Fruit fly (Drosophila melanogaster) whole organism, embryonic: ENCODE results near the gene Sec24CD.

Experiments used
- Aef1 ChIP-seq: fragments of 200-800 bp; sonication (Bioruptor generic); IDR thresholded peaks from 3 replicates; pipeline ENCODE4 v1.3.6; 2022; ENCODE audit warnings: missing biosample characterization, missing genetic modification characterization
- CG13424 ChIP-seq: fragments of 200-800 bp; sonication (Bioruptor generic); optimal IDR thresholded peaks from 2 replicates; lab custom pipeline; 2019; ENCODE audit warnings: missing biosample characterization, mild to moderate bottlenecking, missing genetic modification characterization, moderate library complexity
- CG7987 ChIP-seq: fragments of 200-800 bp; sonication (Bioruptor generic); optimal IDR thresholded peaks from 2 replicates; lab custom pipeline; 2018; ENCODE audit warnings: missing biosample characterization, mild to moderate bottlenecking, missing genetic modification characterization, moderate library complexity
- CG9817 ChIP-seq: fragments of 200-800 bp; sonication (Bioruptor generic); optimal IDR thresholded peaks from 2 replicates; lab custom pipeline; 2018; ENCODE audit warnings: missing biosample characterization, mild to moderate bottlenecking, missing genetic modification characterization, moderate library complexity
- HLH4C ChIP-seq: fragments of 200-800 bp; sonication (Bioruptor generic); IDR thresholded peaks from 3 replicates; pipeline ENCODE4 v1.3.6; 2022; ENCODE audit warnings: missing biosample characterization, missing genetic modification characterization; ENCODE audit not compliant: partially characterized antibody
- Nf-YB ChIP-seq: fragments of 200-800 bp; sonication (Bioruptor generic); optimal IDR thresholded peaks from 3 replicates; lab custom pipeline; 2019; ENCODE audit warnings: missing biosample characterization, mild to moderate bottlenecking, missing genetic modification characterization, moderate library complexity
- Taf1 ChIP-seq: fragments of 200-800 bp; sonication (Bioruptor generic); IDR thresholded peaks from 2 replicates; pipeline ENCODE4 v1.3.6; 2022; ENCODE audit warnings: missing biosample characterization, missing genetic modification characterization
- disco-r ChIP-seq: fragments of 200-800 bp; sonication (Bioruptor generic); optimal IDR thresholded peaks from 2 replicates; lab custom pipeline; 2016; ENCODE audit warnings: missing biosample characterization, missing genetic modification characterization

DNA sequence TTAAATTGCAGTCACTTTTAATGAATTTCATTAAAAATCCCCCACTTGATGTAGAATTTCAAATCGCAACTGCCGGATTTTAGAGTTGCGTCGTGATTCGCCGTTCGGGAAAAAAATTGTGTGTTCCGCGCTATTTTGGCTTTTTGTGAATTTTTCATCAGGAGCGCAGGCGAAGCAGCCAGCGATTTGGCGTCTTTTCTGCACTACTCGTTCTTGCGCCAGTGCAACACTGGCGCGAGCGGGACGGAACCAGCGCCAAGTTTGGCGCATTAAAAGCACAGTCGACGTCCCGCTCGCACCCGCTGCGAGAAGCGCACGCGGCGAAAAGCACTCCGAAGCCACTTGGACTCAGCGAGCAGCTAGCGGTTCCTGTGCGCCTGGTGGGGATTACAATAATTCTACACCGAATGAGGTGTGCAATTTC lies 43.3 kb downstream of the Sec24CD start:
- TF ChIP-seq CG7987 (GFP tag; lab: Kevin White, UChicago) (peak; percentile 70), Nf-YB (GFP tag; lab: Kevin White, UChicago) (peak; percentile 73), Aef1 (GFP tag; lab: Robert Waterston, UW) (no peak), CG9817 (tag; lab: Kevin White, UChicago) (peak; percentile 11), Taf1 (GFP tag; lab: Robert Waterston, UW) (no peak), disco-r (GFP tag; lab: Kevin White, UChicago) (peak; percentile 15), CG13424 (peak; percentile 5), HLH4C (GFP tag; lab: Robert Waterston, UW) (no peak)
